Worm (Caenorhabditis elegans) whole organism, L2 larva: Measurements from ENCODE around the gene sly-1.
A peak's percentile ranks its signal among the peaks of the same experiment; 100 is the strongest.

Experiments
- C34F6.9 ChIP-seq: fragments of 150-350 bp; optimal IDR thresholded peaks from 2 replicates; lab custom pipeline; 2014; ENCODE audit warnings: missing biosample characterization, missing genetic modification characterization
- F13H6.1 ChIP-seq: sonication (generic microtip); optimal IDR thresholded peaks from 2 replicates; lab custom pipeline; 2016; ENCODE audit warnings: missing genetic modification characterization, missing compliant biosample characterization
- R02D3.7 ChIP-seq: fragments of 150-350 bp; optimal IDR thresholded peaks from 2 replicates; lab custom pipeline; 2014; ENCODE audit warnings: missing biosample characterization, missing genetic modification characterization
- Y55F3AM.14 ChIP-seq: fragments of 200-800 bp; sonication (Bioruptor generic); optimal IDR thresholded peaks from 2 replicates; lab custom pipeline; 2018; ENCODE audit warnings: mild to moderate bottlenecking, missing genetic modification characterization, missing compliant biosample characterization
- ZK546.5 ChIP-seq: sonication (generic microtip); optimal IDR thresholded peaks from 2 replicates; lab custom pipeline; 2017; ENCODE audit warnings: missing biosample characterization, missing genetic modification characterization
- alr-1 ChIP-seq: fragments of 150-350 bp; optimal IDR thresholded peaks from 2 replicates; lab custom pipeline; 2014; ENCODE audit warnings: missing biosample characterization, missing genetic modification characterization
- aly-2 ChIP-seq: fragments of 150-350 bp; optimal IDR thresholded peaks from 2 replicates; lab custom pipeline; 2014; ENCODE audit warnings: missing biosample characterization, missing genetic modification characterization
- ama-1 ChIP-seq: fragments of 150-350 bp; optimal IDR thresholded peaks from 2 replicates; lab custom pipeline; 2018; ENCODE audit warnings: inconsistent platforms
- blmp-1 ChIP-seq: sonication (generic microtip); optimal IDR thresholded peaks from 2 replicates; lab custom pipeline; 2017; ENCODE audit warnings: missing genetic modification characterization, mild to moderate bottlenecking, missing compliant biosample characterization, antibody characterized with exemption, moderate library complexity; ENCODE audit not compliant: insufficient read depth
- ceh-16 ChIP-seq: fragments of 150-350 bp; optimal IDR thresholded peaks from 2 replicates; lab custom pipeline; 2014; ENCODE audit warnings: missing biosample characterization, missing genetic modification characterization
- ceh-82 ChIP-seq: fragments of 150-350 bp; optimal IDR thresholded peaks from 2 replicates; lab custom pipeline; 2014; ENCODE audit warnings: missing biosample characterization, missing genetic modification characterization
- crh-2 ChIP-seq: sonication (generic microtip); optimal IDR thresholded peaks from 2 replicates; lab custom pipeline; 2017; ENCODE audit warnings: missing biosample characterization, missing genetic modification characterization
- dmd-4 ChIP-seq: sonication (generic microtip); optimal IDR thresholded peaks from 2 replicates; lab custom pipeline; 2017; ENCODE audit warnings: missing biosample characterization, missing genetic modification characterization
- egl-27 ChIP-seq: sonication (generic microtip); optimal IDR thresholded peaks from 3 replicates; lab custom pipeline; 2017; ENCODE audit warnings: missing biosample characterization, missing genetic modification reagents, missing genetic modification characterization
- elt-1 ChIP-seq: fragments of 150-350 bp; optimal IDR thresholded peaks from 2 replicates; lab custom pipeline; 2014; ENCODE audit warnings: missing biosample characterization, missing genetic modification characterization
- elt-3 ChIP-seq: sonication (generic microtip); optimal IDR thresholded peaks from 2 replicates; lab custom pipeline; 2017; ENCODE audit warnings: missing biosample characterization, missing genetic modification characterization
- fos-1 ChIP-seq: fragments of 150-350 bp; optimal IDR thresholded peaks from 2 replicates; lab custom pipeline; 2014; ENCODE audit warnings: missing biosample characterization, missing genetic modification characterization
- gmeb-1 ChIP-seq: fragments of 150-350 bp; optimal IDR thresholded peaks from 2 replicates; lab custom pipeline; 2014; ENCODE audit warnings: missing biosample characterization, missing genetic modification characterization
- lin-11 ChIP-seq: fragments of 150-350 bp; sonication (generic microtip); optimal IDR thresholded peaks from 2 replicates; lab custom pipeline; 2014; ENCODE audit warnings: missing biosample characterization, missing genetic modification characterization, inconsistent platforms, mixed read lengths
- lin-13 ChIP-seq: fragments of 150-350 bp; optimal IDR thresholded peaks from 2 replicates; lab custom pipeline; 2014; ENCODE audit warnings: missing biosample characterization, missing genetic modification reagents, missing genetic modification characterization
- lin-39 ChIP-seq: fragments of 150-350 bp; optimal IDR thresholded peaks from 2 replicates; lab custom pipeline; 2014; ENCODE audit warnings: missing biosample characterization, missing genetic modification reagents, missing genetic modification characterization
- lsy-2 ChIP-seq, 2 experiments: fragments of 150-350 bp in 1 of 2; sonication (generic microtip) in 1 of 2; optimal IDR thresholded peaks; 2 replicates each; lab custom pipeline; 2014 to 2017; ENCODE audit warnings: missing biosample characterization in 2 of 2, missing genetic modification characterization in 2 of 2
- mab-5 ChIP-seq: fragments of 150-350 bp; optimal IDR thresholded peaks from 2 replicates; lab custom pipeline; 2014; ENCODE audit warnings: missing biosample characterization, missing genetic modification characterization
- mbf-1 ChIP-seq: sonication (generic microtip); optimal IDR thresholded peaks from 2 replicates; lab custom pipeline; 2017; ENCODE audit warnings: missing biosample characterization, missing genetic modification characterization
- mdl-1 ChIP-seq, 2 experiments: fragments of 150-350 bp in 1 of 2; sonication (generic microtip) in 1 of 2; optimal IDR thresholded peaks; 2 replicates each; lab custom pipeline; 2017; ENCODE audit warnings: missing biosample characterization in 2 of 2, missing genetic modification characterization in 2 of 2
- nhr-10 ChIP-seq: sonication (generic microtip); optimal IDR thresholded peaks from 2 replicates; lab custom pipeline; 2017; ENCODE audit warnings: missing biosample characterization, missing genetic modification characterization
- nhr-11 ChIP-seq: fragments of 150-350 bp; optimal IDR thresholded peaks from 2 replicates; lab custom pipeline; 2014; ENCODE audit warnings: missing biosample characterization, missing genetic modification characterization
- nhr-12 ChIP-seq: fragments of 150-350 bp; optimal IDR thresholded peaks from 2 replicates; lab custom pipeline; 2014; ENCODE audit warnings: missing biosample characterization, missing genetic modification characterization
- nhr-129 ChIP-seq: fragments of 150-350 bp; optimal IDR thresholded peaks from 2 replicates; lab custom pipeline; 2014; ENCODE audit warnings: missing biosample characterization, missing genetic modification characterization
- nhr-21 ChIP-seq: fragments of 150-350 bp; optimal IDR thresholded peaks from 2 replicates; lab custom pipeline; 2014; ENCODE audit warnings: missing biosample characterization, missing genetic modification characterization
- nhr-23 ChIP-seq: fragments of 150-350 bp; optimal IDR thresholded peaks from 2 replicates; lab custom pipeline; 2014; ENCODE audit warnings: missing biosample characterization, missing genetic modification reagents, missing genetic modification characterization
- nhr-237 ChIP-seq: fragments of 150-350 bp; optimal IDR thresholded peaks from 2 replicates; lab custom pipeline; 2014; ENCODE audit warnings: missing biosample characterization, missing genetic modification characterization
- nhr-25 ChIP-seq: fragments of 150-350 bp; sonication (generic microtip); optimal IDR thresholded peaks from 3 replicates; lab custom pipeline; 2014; ENCODE audit warnings: missing biosample characterization, missing genetic modification characterization
- nhr-6 ChIP-seq: fragments of 150-350 bp; optimal IDR thresholded peaks from 2 replicates; lab custom pipeline; 2014; ENCODE audit warnings: missing biosample characterization, missing genetic modification characterization
- nhr-77 ChIP-seq: fragments of 150-350 bp; optimal IDR thresholded peaks from 2 replicates; lab custom pipeline; 2014; ENCODE audit warnings: missing biosample characterization, missing genetic modification characterization
- peb-1 ChIP-seq: fragments of 150-350 bp; optimal IDR thresholded peaks from 2 replicates; lab custom pipeline; 2014; ENCODE audit warnings: missing biosample characterization, missing genetic modification characterization
- sem-4 ChIP-seq: fragments of 150-350 bp; optimal IDR thresholded peaks from 2 replicates; lab custom pipeline; 2014; ENCODE audit warnings: missing biosample characterization, missing genetic modification reagents, missing genetic modification characterization
- skn-1 ChIP-seq: sonication (generic microtip); optimal IDR thresholded peaks from 2 replicates; lab custom pipeline; 2017; ENCODE audit warnings: missing biosample characterization, missing genetic modification characterization
- sma-3 ChIP-seq: sonication (generic microtip); optimal IDR thresholded peaks from 2 replicates; lab custom pipeline; 2016; ENCODE audit warnings: missing genetic modification reagents, missing genetic modification characterization, missing compliant biosample characterization
- sma-9 ChIP-seq, 2 experiments: fragments of 150-350 bp in 1 of 2; sonication (generic microtip) in 1 of 2; optimal IDR thresholded peaks; 2 replicates each; lab custom pipeline; 2014 to 2016; ENCODE audit warnings: missing genetic modification characterization in 2 of 2, mild to moderate bottlenecking in 1 of 2, missing biosample characterization in 1 of 2, missing compliant biosample characterization in 1 of 2, missing genetic modification reagents in 1 of 2, moderate library complexity in 1 of 2
- snpc-4 ChIP-seq: fragments of 150-350 bp; optimal IDR thresholded peaks from 2 replicates; lab custom pipeline; 2014; ENCODE audit warnings: missing biosample characterization, missing genetic modification characterization
- unc-39 ChIP-seq: fragments of 150-350 bp; optimal IDR thresholded peaks from 2 replicates; lab custom pipeline; 2014; ENCODE audit warnings: missing biosample characterization, missing genetic modification characterization
- unc-55 ChIP-seq: fragments of 150-350 bp; sonication (generic microtip); optimal IDR thresholded peaks from 3 replicates; lab custom pipeline; 2014; ENCODE audit warnings: missing biosample characterization, missing genetic modification reagents, missing genetic modification characterization
- unc-62 ChIP-seq: fragments of 150-350 bp; optimal IDR thresholded peaks from 2 replicates; lab custom pipeline; 2014; ENCODE audit warnings: missing biosample characterization, missing genetic modification reagents, missing genetic modification characterization
- zag-1 ChIP-seq: fragments of 150-350 bp; optimal IDR thresholded peaks from 2 replicates; lab custom pipeline; 2014; ENCODE audit warnings: missing biosample characterization, missing genetic modification characterization
- ztf-1 ChIP-seq: fragments of 200-800 bp; sonication (Bioruptor generic); conservative IDR thresholded peaks from 2 replicates; pipeline ENCODE4 v1.3.6; 2022; ENCODE audit warnings: missing genetic modification characterization, missing compliant biosample characterization
- ztf-11 ChIP-seq: sonication (generic microtip); optimal IDR thresholded peaks from 2 replicates; lab custom pipeline; 2017; ENCODE audit warnings: missing biosample characterization, missing genetic modification characterization
- ztf-4 ChIP-seq: fragments of 150-350 bp; optimal IDR thresholded peaks from 2 replicates; lab custom pipeline; 2014; ENCODE audit warnings: missing biosample characterization, missing genetic modification characterization

Gene sly-1

DNA sequence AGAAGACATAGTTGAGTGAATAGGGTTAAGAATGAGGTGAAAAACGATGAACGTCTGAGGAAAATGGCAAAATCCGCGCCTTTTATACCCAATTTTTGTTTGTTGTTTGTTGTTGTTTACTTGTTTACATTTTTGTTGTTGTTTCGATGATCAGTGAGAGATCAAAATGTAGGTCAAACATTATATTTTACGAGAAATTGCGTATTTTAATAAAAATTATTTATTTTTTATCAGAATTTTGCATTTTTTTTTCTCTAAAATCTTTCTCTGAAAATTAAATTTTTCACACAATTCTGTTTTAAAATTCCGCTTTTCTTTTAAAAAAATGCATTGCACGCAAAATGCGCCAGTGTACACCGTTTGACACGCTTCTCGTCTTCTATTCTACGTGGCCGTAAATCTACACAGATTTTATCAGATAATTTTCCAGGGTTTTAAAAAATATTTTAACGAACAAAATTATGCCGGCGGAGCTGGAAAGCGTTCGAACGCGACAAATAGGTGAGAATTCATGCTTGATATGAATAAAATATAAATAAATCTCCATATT is at the start of gene sly-1, which contains the start of gene sip-1:
TSS of gene sly-1 (plus strand) at position 360 of the 550 bp plus-strand sequence.
TSS of gene sip-1 (minus strand) at position 103 of the 550 bp plus-strand sequence.
- TF ChIP-seq sma-3 (peak; percentile 67), snpc-4 (tag; lab: Kevin White, UChicago) (peak; percentile 16), nhr-6 (tag; lab: Kevin White, UChicago) (peak; percentile 58), C34F6.9 (tag; lab: Kevin White, UChicago) (peak; percentile 97), nhr-11 (tag; lab: Kevin White, UChicago) (no peak), nhr-25 (tag; lab: Kevin White, UChicago) (peak; percentile 82), dmd-4 (no peak), zag-1 (tag; lab: Kevin White, UChicago) (no peak), Y55F3AM.14 (no peak), alr-1 (tag; lab: Kevin White, UChicago) (no peak), ama-1 (lab: Kevin White, UChicago) (peak; percentile 36), lin-13 (GFP tag; lab: Kevin White, UChicago) (peak; percentile 86), mab-5 (tag; lab: Kevin White, UChicago) (peak; percentile 73), gmeb-1 (tag; lab: Kevin White, UChicago) (peak; percentile 96), nhr-12 (no peak), nhr-21 (tag; lab: Kevin White, UChicago) (peak; percentile 58), mdl-1 (tag; optimal IDR thresholded peaks at IDR 0.05; lab: Kevin White, UChicago) (peak in 1 of 2 experiments; percentile 17), crh-2 (peak; percentile 97), ceh-16 (no peak), ceh-82 (tag; lab: Kevin White, UChicago) (no peak), blmp-1 (no peak), peb-1 (tag; lab: Kevin White, UChicago) (no peak), unc-39 (tag; lab: Kevin White, UChicago) (no peak), sma-9 (GFP tag; optimal IDR thresholded peaks at IDR 0.05; lab: Kevin White, UChicago) (peak; percentile 70), sma-9 (tag; optimal IDR thresholded peaks at IDR 0.05; lab: Kevin White, UChicago) (no peak), nhr-77 (tag; lab: Kevin White, UChicago) (no peak), mbf-1 (tag; lab: Kevin White, UChicago) (no peak), nhr-10 (tag; lab: Kevin White, UChicago) (peak; percentile 49), sem-4 (peak; percentile 38), lsy-2 (tag; optimal IDR thresholded peaks at IDR 0.05; lab: Kevin White, UChicago) (peak; percentile 82 to 93), unc-62 (no peak), ZK546.5 (tag; lab: Kevin White, UChicago) (no peak), skn-1 (tag; lab: Kevin White, UChicago) (no peak), ztf-1 (GFP tag; lab: Robert Waterston, UW) (no peak), lin-11 (tag; lab: Kevin White, UChicago) (no peak), aly-2 (tag; lab: Kevin White, UChicago) (no peak), F13H6.1 (tag; lab: Kevin White, UChicago) (peak; percentile 60), unc-55 (GFP tag; lab: Kevin White, UChicago) (peak; percentile 91), fos-1 (tag; lab: Kevin White, UChicago) (peak; percentile 74), nhr-129 (tag; lab: Kevin White, UChicago) (peak; percentile 34), ztf-4 (tag; lab: Kevin White, UChicago) (no peak), nhr-23 (tag; lab: Kevin White, UChicago) (no peak), ztf-11 (tag; lab: Kevin White, UChicago) (no peak), elt-3 (tag; lab: Kevin White, UChicago) (no peak), R02D3.7 (peak; percentile 70), lin-39 (no peak), elt-1 (tag; lab: Kevin White, UChicago) (no peak), egl-27 (tag; lab: Kevin White, UChicago) (peak; percentile 44), nhr-237 (tag; lab: Kevin White, UChicago) (no peak)
- TF ChIP-seq, all 48 proteins: peak for 22
